Fruit fly (Drosophila melanogaster) whole organism, adult: ENCODE measurements around the gene Tim17a2.

Experiments used
- CG11617 ChIP-seq: fragments of 200-800 bp; sonication (Bioruptor generic); optimal IDR thresholded peaks from 2 replicates; lab custom pipeline; 2017; ENCODE audit warnings: mild to moderate bottlenecking, missing biosample characterization, missing genetic modification reagents, missing genetic modification characterization
- CG12768 ChIP-seq: fragments of 200-800 bp; sonication (Bioruptor generic); optimal IDR thresholded peaks from 2 replicates; lab custom pipeline; 2017; ENCODE audit warnings: missing biosample characterization, missing genetic modification characterization, mild to moderate bottlenecking, moderate library complexity, missing genetic modification reagents
- CG14711 ChIP-seq: fragments of 200-800 bp; sonication (Bioruptor generic); optimal IDR thresholded peaks from 2 replicates; lab custom pipeline; 2018; ENCODE audit warnings: missing biosample characterization, mild to moderate bottlenecking, missing genetic modification characterization, moderate library complexity
- CG1620 ChIP-seq: fragments of 200-800 bp; sonication (Bioruptor generic); optimal IDR thresholded peaks from 2 replicates; lab custom pipeline; 2016; ENCODE audit warnings: missing biosample characterization, missing genetic modification characterization
- CG33017 ChIP-seq: fragments of 200-800 bp; sonication (Bioruptor generic); optimal IDR thresholded peaks from 2 replicates; lab custom pipeline; 2018; ENCODE audit warnings: missing biosample characterization, mild to moderate bottlenecking, missing genetic modification characterization, moderate library complexity
- CG5204 ChIP-seq: fragments of 200-800 bp; sonication (Bioruptor generic); optimal IDR thresholded peaks from 2 replicates; lab custom pipeline; 2016; ENCODE audit warnings: missing biosample characterization, missing genetic modification characterization
- CG7045 ChIP-seq: fragments of 200-800 bp; sonication (Bioruptor generic); optimal IDR thresholded peaks from 2 replicates; lab custom pipeline; 2017; ENCODE audit warnings: missing biosample characterization, mild to moderate bottlenecking, missing genetic modification characterization
- CG7101 ChIP-seq: fragments of 200-800 bp; sonication (Bioruptor generic); optimal IDR thresholded peaks from 2 replicates; lab custom pipeline; 2018; ENCODE audit warnings: missing biosample characterization, mild to moderate bottlenecking, missing genetic modification characterization, moderate library complexity
- Clk ChIP-seq: fragments of 200-800 bp; sonication (Bioruptor generic); optimal IDR thresholded peaks from 2 replicates; lab custom pipeline; 2017; ENCODE audit warnings: missing biosample characterization, missing genetic modification characterization
- Crg-1 ChIP-seq: fragments of 200-800 bp; sonication (Bioruptor generic); optimal IDR thresholded peaks from 2 replicates; lab custom pipeline; 2016; ENCODE audit warnings: missing biosample characterization, missing genetic modification characterization
- Hr96 ChIP-seq: fragments of 200-800 bp; sonication (Bioruptor generic); optimal IDR thresholded peaks from 2 replicates; lab custom pipeline; 2016; ENCODE audit warnings: missing biosample characterization, missing genetic modification characterization
- Mnt ChIP-seq: fragments of 200-800 bp; sonication (Bioruptor generic); optimal IDR thresholded peaks from 2 replicates; lab custom pipeline; 2016; ENCODE audit warnings: missing biosample characterization, mild to moderate bottlenecking, missing genetic modification characterization
- bab1 ChIP-seq: fragments of 200-800 bp; sonication (Bioruptor generic); optimal IDR thresholded peaks from 3 replicates; lab custom pipeline; 2019; ENCODE audit warnings: missing biosample characterization, mild to moderate bottlenecking, missing genetic modification characterization, moderate library complexity
- cic ChIP-seq: fragments of 200-800 bp; sonication (Bioruptor generic); optimal IDR thresholded peaks from 2 replicates; lab custom pipeline; 2017; ENCODE audit warnings: missing biosample characterization, mild to moderate bottlenecking, missing genetic modification characterization, moderate library complexity
- cnc ChIP-seq, 2 experiments: fragments of >200 bp; optimal IDR thresholded peaks; 2 replicates each; lab custom pipeline; 2017
- kay ChIP-seq: fragments of 200-800 bp; sonication (Bioruptor generic); peaks from one replicate; lab custom pipeline; 2016; ENCODE audit warnings: missing biosample characterization, missing genetic modification characterization, borderline replicate concordance
- ovo ChIP-seq: fragments of 200-800 bp; sonication (Bioruptor generic); optimal IDR thresholded peaks from 2 replicates; lab custom pipeline; 2016; ENCODE audit warnings: missing biosample characterization, missing genetic modification characterization
- pad ChIP-seq: fragments of 200-800 bp; sonication (Bioruptor generic); optimal IDR thresholded peaks from 3 replicates; lab custom pipeline; 2017; ENCODE audit warnings: missing biosample characterization, missing genetic modification characterization, mild to moderate bottlenecking, moderate library complexity, missing genetic modification reagents
- tj ChIP-seq: fragments of 200-800 bp; sonication (Bioruptor generic); optimal IDR thresholded peaks from 3 replicates; lab custom pipeline; 2017; ENCODE audit warnings: missing biosample characterization, mild to moderate bottlenecking, missing genetic modification characterization, moderate library complexity
- toe ChIP-seq: fragments of 200-800 bp; sonication (Bioruptor generic); optimal IDR thresholded peaks from 2 replicates; lab custom pipeline; 2016; ENCODE audit warnings: missing biosample characterization, missing genetic modification characterization

Tim17a2 gene

dm6 chr3R:5226025-5226424, 36.5 kb downstream of the Tim17a2 start, which contains the start of gene Vps37B:
Vps37B (plus strand) TSS chr3R:5226158.
- TF ChIP-seq pad (GFP tag; lab: Kevin White, UChicago) (no peak), CG5204 (GFP tag; lab: Kevin White, UChicago) (no peak), CG11617 (GFP tag; lab: Kevin White, UChicago) (no peak), cic (GFP tag; lab: Kevin White, UChicago) (no peak), CG1620 (GFP tag; lab: Kevin White, UChicago) (no peak), CG14711 (tag; lab: Kevin White, UChicago) (no peak), Crg-1 (GFP tag; lab: Kevin White, UChicago) (no peak), CG33017 (tag; lab: Kevin White, UChicago) (no peak), tj (GFP tag; lab: Kevin White, UChicago) (no peak), ovo (GFP tag; lab: Kevin White, UChicago) (no peak), Clk (GFP tag; lab: Kevin White, UChicago) (no peak), kay (GFP tag; lab: Kevin White, UChicago) (no peak)

dm6 chr3R:5223839-5224238, 38.7 kb downstream of the Tim17a2 start, which contains the start of gene CG14664:
CG14664 (plus strand) TSS chr3R:5224139.
- TF ChIP-seq CG7101 (tag; lab: Kevin White, UChicago) (no peak), Hr96 (no peak), tj (GFP tag; lab: Kevin White, UChicago) (no peak), kay (GFP tag; lab: Kevin White, UChicago) (no peak), CG33017 (tag; lab: Kevin White, UChicago) (no peak), CG7045 (no peak), cic (GFP tag; lab: Kevin White, UChicago) (no peak), CG11617 (GFP tag; lab: Kevin White, UChicago) (no peak), CG5204 (GFP tag; lab: Kevin White, UChicago) (no peak), pad (GFP tag; lab: Kevin White, UChicago) (no peak), cnc (optimal IDR thresholded peaks at IDR 0.05; lab: Kevin White, UChicago) (no peak), Clk (GFP tag; lab: Kevin White, UChicago) (no peak), ovo (GFP tag; lab: Kevin White, UChicago) (no peak), CG1620 (GFP tag; lab: Kevin White, UChicago) (no peak), Crg-1 (GFP tag; lab: Kevin White, UChicago) (no peak)

- TF ChIP-seq CG11617 (GFP tag; lab: Kevin White, UChicago) (peak; percentile 1), cnc (optimal IDR thresholded peaks at IDR 0.05; lab: Kevin White, UChicago) (no peak), CG12768 (GFP tag; lab: Kevin White, UChicago) (peak; percentile 83), bab1 (GFP tag; lab: Kevin White, UChicago) (peak; percentile 14), toe (peak; percentile 71), Mnt (GFP tag; lab: Kevin White, UChicago) (peak; percentile 84), cic (GFP tag; lab: Kevin White, UChicago) (peak; percentile 62), CG1620 (GFP tag; lab: Kevin White, UChicago) (peak; percentile 32), tj (GFP tag; lab: Kevin White, UChicago) (peak; percentile 29), CG14711 (tag; lab: Kevin White, UChicago) (peak; percentile 12), kay (GFP tag; lab: Kevin White, UChicago) (no peak), ovo (GFP tag; lab: Kevin White, UChicago) (no peak), Clk (GFP tag; lab: Kevin White, UChicago) (no peak), CG7101 (tag; lab: Kevin White, UChicago) (no peak), CG7045 (no peak), Crg-1 (GFP tag; lab: Kevin White, UChicago) (no peak), CG33017 (tag; lab: Kevin White, UChicago) (peak; percentile 28), pad (GFP tag; lab: Kevin White, UChicago) (peak; percentile 25), Hr96 (no peak), CG5204 (GFP tag; lab: Kevin White, UChicago) (no peak)
Measured at dm6 chr3R:5223135-5223534, 39.4 kb downstream of the Tim17a2 start, which contains the start of gene CG2604. CG2604 (minus strand) TSS chr3R:5223365.

- TF ChIP-seq CG5204 (GFP tag; lab: Kevin White, UChicago) (no peak), bab1 (GFP tag; lab: Kevin White, UChicago) (peak; percentile 11)
Measured at dm6 chr3R:5219466-5219865, 43.0 kb downstream of the Tim17a2 start, which contains the start of the genes Prosbeta2R2 and CG1116. Prosbeta2R2 (minus strand) TSS chr3R:5219528. CG1116 (plus strand) TSS chr3R:5219657.

dm6 chr3R:5217278-5217714, 45.2 kb downstream of the Tim17a2 start, which contains the start of gene cno:
cno (minus strand) TSS chr3R:5217456.
- peak; percentile 51 for TF ChIP-seq bab1 (GFP tag; lab: Kevin White, UChicago)
- no peak for TF ChIP-seq Hr96
- TF ChIP-seq CG33017 (tag; lab: Kevin White, UChicago): peak; percentile 18
- peak; percentile 30 for TF ChIP-seq Mnt (GFP tag; lab: Kevin White, UChicago)
- no peak for TF ChIP-seq CG7045
- peak; percentile 6 for TF ChIP-seq CG1620 (GFP tag; lab: Kevin White, UChicago)
- TF ChIP-seq CG7101 (tag; lab: Kevin White, UChicago): peak; percentile 26

- TF ChIP-seq pad (GFP tag; lab: Kevin White, UChicago): peak; percentile 98
- TF ChIP-seq CG1620 (GFP tag; lab: Kevin White, UChicago): no peak
- TF ChIP-seq tj (GFP tag; lab: Kevin White, UChicago): peak; percentile 59
- TF ChIP-seq kay (GFP tag; lab: Kevin White, UChicago): no peak
- no peak for TF ChIP-seq CG11617 (GFP tag; lab: Kevin White, UChicago)
Measured at dm6 chr3R:5216308-5216765, 46.2 kb downstream of the Tim17a2 start.
